Fruit fly (Drosophila melanogaster) whole organism: ENCODE data around the gene TotM.

Experiments used
- Dll ChIP-seq: fragments of >200 bp; optimal IDR thresholded peaks from 2 replicates; lab custom pipeline; 2017
- EcR ChIP-seq, 2 experiments: fragments of >200 bp; optimal IDR thresholded peaks; 2 replicates each; lab custom pipeline; 2017; ENCODE audit warnings: missing biosample characterization in 2 of 2, missing genetic modification characterization in 2 of 2, missing genetic modification reagents in 2 of 2
- pan ChIP-seq: fragments of >200 bp; optimal IDR thresholded peaks from 2 replicates; lab custom pipeline; 2017

- TF ChIP-seq Dll = no peak
- no peak for TF ChIP-seq pan (lab: Kevin White, UChicago)
- no peak for TF ChIP-seq EcR (GFP tag; optimal IDR thresholded peaks at IDR 0.05; lab: Kevin White, UChicago)
Measured at dm6 chr2L:5321014-5321413, 8.6 kb upstream of the TotM start.
